Worm (Caenorhabditis elegans) whole organism, L3 larva: ENCODE measurements around the gene T24D5.2.

Source experiments
- elt-3 ChIP-seq, 3 experiments: fragments of 150-350 bp in 1 of 3; sonication (generic microtip) in 2 of 3; optimal IDR thresholded peaks; 2 replicates in 2 of 3; 4 replicates in 1 of 3; lab custom pipeline; 2014 to 2017; ENCODE audit warnings: missing biosample characterization in 3 of 3, missing genetic modification characterization in 3 of 3
- fkh-10 ChIP-seq: sonication (generic microtip); optimal IDR thresholded peaks from 2 replicates; lab custom pipeline; 2017; ENCODE audit warnings: missing biosample characterization, missing genetic modification reagents, missing genetic modification characterization
- jun-1 ChIP-seq: fragments of 150-350 bp; optimal IDR thresholded peaks from 2 replicates; lab custom pipeline; 2014; ENCODE audit warnings: missing biosample characterization, missing genetic modification reagents, missing genetic modification characterization
- pqm-1 ChIP-seq: fragments of 150-350 bp; optimal IDR thresholded peaks from 2 replicates; lab custom pipeline; 2017; ENCODE audit warnings: missing biosample characterization, missing genetic modification characterization, inconsistent platforms
- snpc-4 ChIP-seq: fragments of 150-350 bp; optimal IDR thresholded peaks from 2 replicates; lab custom pipeline; 2014; ENCODE audit warnings: missing biosample characterization, missing genetic modification characterization
- unc-62 ChIP-seq: fragments of 150-350 bp; sonication (generic microtip); optimal IDR thresholded peaks from 4 replicates; lab custom pipeline; 2014; ENCODE audit warnings: missing biosample characterization, missing genetic modification reagents, missing genetic modification characterization
- zag-1 ChIP-seq: fragments of 150-350 bp; optimal IDR thresholded peaks from 2 replicates; lab custom pipeline; 2014; ENCODE audit warnings: missing biosample characterization, missing genetic modification characterization

ce11 chrX:12627797-12628196, 41.5 kb upstream of the T24D5.2 start:
- TF ChIP-seq snpc-4: no peak
- no peak for TF ChIP-seq jun-1
- TF ChIP-seq unc-62 (GFP tag; lab: Kevin White, UChicago): no peak
- TF ChIP-seq elt-3 (tag; optimal IDR thresholded peaks at IDR 0.05; lab: Kevin White, UChicago): peak in 2 of 3 experiments; percentile 29 to 48
- peak; percentile 93 for TF ChIP-seq pqm-1 (tag; lab: Kevin White, UChicago)
- TF ChIP-seq zag-1: no peak
- no peak for TF ChIP-seq fkh-10 (GFP tag; lab: Kevin White, UChicago)
